Worm (Caenorhabditis elegans) whole organism, mixed stage, embryonic: ENCODE data around the gene F42A10.7.

Experiments used
- bed-3 ChIP-seq: fragments of 200-800 bp; sonication (Bioruptor generic); optimal IDR thresholded peaks from 3 replicates; lab custom pipeline; 2018; ENCODE audit warnings: mild to moderate bottlenecking, missing genetic modification characterization, moderate library complexity, missing compliant biosample characterization
- blmp-1 ChIP-seq: fragments of 150-350 bp; optimal IDR thresholded peaks from 2 replicates; lab custom pipeline; 2014; ENCODE audit warnings: missing biosample characterization, missing genetic modification characterization
- ceh-39 ChIP-seq: fragments of 150-350 bp; optimal IDR thresholded peaks from 2 replicates; lab custom pipeline; 2014; ENCODE audit warnings: missing biosample characterization, missing genetic modification characterization
- ceh-43 ChIP-seq: fragments of 200-800 bp; sonication (Bioruptor generic); optimal IDR thresholded peaks from 2 replicates; lab custom pipeline; 2018; ENCODE audit warnings: mild to moderate bottlenecking, missing genetic modification characterization, moderate library complexity, missing compliant biosample characterization
- cnd-1 ChIP-seq: fragments of 200-800 bp; sonication (Bioruptor generic); optimal IDR thresholded peaks from 2 replicates; lab custom pipeline; 2018; ENCODE audit warnings: mild to moderate bottlenecking, missing genetic modification characterization, missing compliant biosample characterization
- elt-1 ChIP-seq: sonication (generic microtip); optimal IDR thresholded peaks from 2 replicates; lab custom pipeline; 2017; ENCODE audit warnings: missing genetic modification characterization, mild to moderate bottlenecking, missing compliant biosample characterization, antibody characterized with exemption, moderate library complexity, borderline replicate concordance; ENCODE audit not compliant: insufficient read depth
- nhr-12 ChIP-seq: fragments of 150-350 bp; optimal IDR thresholded peaks from 2 replicates; lab custom pipeline; 2014; ENCODE audit warnings: missing biosample characterization, missing genetic modification characterization
- nhr-2 ChIP-seq: fragments of 150-350 bp; optimal IDR thresholded peaks from 2 replicates; lab custom pipeline; 2014; ENCODE audit warnings: missing biosample characterization, missing genetic modification characterization
- nhr-237 ChIP-seq: fragments of 150-350 bp; optimal IDR thresholded peaks from 2 replicates; lab custom pipeline; 2014; ENCODE audit warnings: missing biosample characterization, missing genetic modification characterization
- nhr-76 ChIP-seq: sonication (generic microtip); optimal IDR thresholded peaks from 2 replicates; lab custom pipeline; 2017; ENCODE audit warnings: missing biosample characterization, missing genetic modification characterization
- pha-4 ChIP-seq: fragments of 150-350 bp; optimal IDR thresholded peaks from 2 replicates; lab custom pipeline; 2018; ENCODE audit warnings: missing biosample characterization, missing genetic modification reagents, missing genetic modification characterization
- unc-62 ChIP-seq: fragments of 150-350 bp; optimal IDR thresholded peaks from 2 replicates; lab custom pipeline; 2014; ENCODE audit warnings: missing biosample characterization, missing genetic modification reagents, missing genetic modification characterization
- ztf-11 ChIP-seq: fragments of 150-350 bp; optimal IDR thresholded peaks from 2 replicates; lab custom pipeline; 2014; ENCODE audit warnings: missing biosample characterization, missing genetic modification characterization

DNA sequence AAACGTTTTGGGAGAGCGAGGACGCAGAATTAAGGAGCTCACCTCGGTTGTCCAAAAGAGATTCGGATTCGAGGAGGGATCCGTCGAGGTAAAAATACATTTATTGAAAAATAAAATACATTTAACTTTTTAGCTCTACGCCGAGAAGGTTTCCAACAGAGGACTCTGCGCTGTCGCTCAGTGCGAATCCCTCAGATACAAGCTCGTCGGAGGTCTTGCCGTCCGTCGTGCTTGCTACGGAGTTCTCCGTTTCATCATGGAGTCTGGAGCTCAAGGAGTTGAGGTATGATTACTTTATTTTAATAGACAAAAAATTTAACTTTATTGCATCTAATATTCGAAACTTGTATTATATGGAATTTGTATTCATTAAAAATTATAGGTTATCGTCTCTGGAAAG lies 28.6 kb upstream of the F42A10.7 start:
- TF ChIP-seq nhr-76 (tag; lab: Kevin White, UChicago) (no peak), elt-1 (tag; lab: Kevin White, UChicago) (no peak), bed-3 (no peak), blmp-1 (tag; lab: Kevin White, UChicago) (no peak), nhr-12 (tag; lab: Kevin White, UChicago) (no peak), ztf-11 (tag; lab: Kevin White, UChicago) (no peak), cnd-1 (tag; lab: Kevin White, UChicago) (no peak), nhr-237 (tag; lab: Kevin White, UChicago) (no peak), pha-4 (tag; lab: Kevin White, UChicago) (no peak), unc-62 (GFP tag; lab: Kevin White, UChicago) (no peak), ceh-39 (tag; lab: Kevin White, UChicago) (no peak), ceh-43 (no peak), nhr-2 (no peak)
